Worm (Caenorhabditis elegans) whole organism, late embryonic: ENCODE measurements around the gene C16B8.3.

Experiments
- C08G9.2 ChIP-seq: sonication (generic microtip); optimal IDR thresholded peaks from 2 replicates; lab custom pipeline; 2016; ENCODE audit warnings: mild to moderate bottlenecking, missing genetic modification characterization, moderate library complexity, missing compliant biosample characterization
- K02D7.2 ChIP-seq: sonication (generic microtip); optimal IDR thresholded peaks from 2 replicates; lab custom pipeline; 2017; ENCODE audit warnings: mild to moderate bottlenecking, missing genetic modification characterization, missing compliant biosample characterization
- ceh-18 ChIP-seq: sonication (generic microtip); optimal IDR thresholded peaks from 2 replicates; lab custom pipeline; 2016; ENCODE audit warnings: missing genetic modification characterization, missing compliant biosample characterization
- ceh-2 ChIP-seq: sonication (generic microtip); optimal IDR thresholded peaks from 2 replicates; lab custom pipeline; 2016; ENCODE audit warnings: missing genotype, missing genetic modification characterization, missing compliant biosample characterization
- ceh-31 ChIP-seq: sonication (generic microtip); optimal IDR thresholded peaks from 2 replicates; lab custom pipeline; 2016; ENCODE audit warnings: missing genetic modification characterization, missing compliant biosample characterization
- ceh-48 ChIP-seq: sonication (generic microtip); optimal IDR thresholded peaks from 2 replicates; lab custom pipeline; 2016; ENCODE audit warnings: missing genetic modification characterization, inconsistent platforms, missing compliant biosample characterization
- ceh-9 ChIP-seq: sonication (generic microtip); optimal IDR thresholded peaks from 2 replicates; lab custom pipeline; 2016; ENCODE audit warnings: mild to moderate bottlenecking, missing genetic modification characterization, inconsistent platforms, missing compliant biosample characterization
- dmd-4 ChIP-seq: sonication (generic microtip); optimal IDR thresholded peaks from 2 replicates; lab custom pipeline; 2016; ENCODE audit warnings: borderline replicate concordance, missing genetic modification characterization, missing compliant biosample characterization
- elt-4 ChIP-seq: sonication (generic microtip); optimal IDR thresholded peaks from 2 replicates; lab custom pipeline; 2016; ENCODE audit warnings: missing genetic modification characterization, missing compliant biosample characterization
- fkh-6 ChIP-seq: sonication (generic microtip); optimal IDR thresholded peaks from 2 replicates; lab custom pipeline; 2016; ENCODE audit warnings: missing genetic modification characterization, missing compliant biosample characterization
- hlh-13 ChIP-seq: fragments of 200-800 bp; sonication (Bioruptor generic); optimal IDR thresholded peaks from 2 replicates; lab custom pipeline; 2018; ENCODE audit warnings: mild to moderate bottlenecking, missing genetic modification characterization, missing compliant biosample characterization
- hlh-15 ChIP-seq: sonication (generic microtip); optimal IDR thresholded peaks from 2 replicates; lab custom pipeline; 2016; ENCODE audit warnings: missing genetic modification characterization, missing compliant biosample characterization
- hlh-30 ChIP-seq: sonication (generic microtip); optimal IDR thresholded peaks from 2 replicates; lab custom pipeline; 2017; ENCODE audit warnings: antibody characterized with exemption, missing genetic modification characterization, missing compliant biosample characterization; ENCODE audit not compliant: insufficient read depth
- hlh-6 ChIP-seq: sonication (generic microtip); optimal IDR thresholded peaks from 2 replicates; lab custom pipeline; 2016; ENCODE audit warnings: missing genotype, missing genetic modification characterization, missing compliant biosample characterization
- hlh-8 ChIP-seq: sonication (generic microtip); optimal IDR thresholded peaks from 2 replicates; lab custom pipeline; 2016; ENCODE audit warnings: missing genotype, missing genetic modification characterization, missing compliant biosample characterization
- lin-11 ChIP-seq: fragments of 200-800 bp; sonication (Bioruptor generic); optimal IDR thresholded peaks from 2 replicates; lab custom pipeline; 2018; ENCODE audit warnings: mild to moderate bottlenecking, missing genetic modification characterization, missing compliant biosample characterization
- npax-4 ChIP-seq: sonication (generic microtip); optimal IDR thresholded peaks from 2 replicates; lab custom pipeline; 2016; ENCODE audit warnings: missing genetic modification characterization, missing compliant biosample characterization
- odd-2 ChIP-seq: sonication (generic microtip); optimal IDR thresholded peaks from 2 replicates; lab custom pipeline; 2017; ENCODE audit warnings: antibody characterized with exemption, mild to moderate bottlenecking, missing genetic modification characterization, missing compliant biosample characterization
- pag-3 ChIP-seq: sonication (generic microtip); optimal IDR thresholded peaks from 2 replicates; lab custom pipeline; 2016; ENCODE audit warnings: missing compliant biosample characterization, missing genetic modification characterization, borderline replicate concordance
- pat-9 ChIP-seq: fragments of 200-800 bp; sonication (Bioruptor generic); optimal IDR thresholded peaks from 2 replicates; lab custom pipeline; 2018; ENCODE audit warnings: mild to moderate bottlenecking, missing genetic modification characterization, moderate library complexity, missing compliant biosample characterization
- pha-4 ChIP-seq: fragments of 150-350 bp; optimal IDR thresholded peaks from 2 replicates; lab custom pipeline; 2018; ENCODE audit warnings: missing biosample characterization, missing genetic modification reagents, missing genetic modification characterization
- pqm-1 ChIP-seq: sonication (generic microtip); optimal IDR thresholded peaks from 2 replicates; lab custom pipeline; 2016; ENCODE audit warnings: missing genetic modification characterization, missing compliant biosample characterization
- ref-2 ChIP-seq: sonication (generic microtip); optimal IDR thresholded peaks from 2 replicates; lab custom pipeline; 2016; ENCODE audit warnings: missing genetic modification characterization, missing compliant biosample characterization
- sox-4 ChIP-seq: sonication (generic microtip); optimal IDR thresholded peaks from 2 replicates; lab custom pipeline; 2017; ENCODE audit warnings: mild to moderate bottlenecking, missing genetic modification characterization, inconsistent platforms, missing compliant biosample characterization
- syd-9 ChIP-seq: sonication (generic microtip); optimal IDR thresholded peaks from 2 replicates; lab custom pipeline; 2016; ENCODE audit warnings: mild to moderate bottlenecking, missing genetic modification characterization, moderate library complexity, missing compliant biosample characterization
- tbx-2 ChIP-seq: sonication (generic microtip); optimal IDR thresholded peaks from 2 replicates; lab custom pipeline; 2016; ENCODE audit warnings: missing genetic modification characterization, missing compliant biosample characterization
- ttx-3 ChIP-seq: sonication (generic microtip); optimal IDR thresholded peaks from 2 replicates; lab custom pipeline; 2016; ENCODE audit warnings: missing genetic modification reagents, missing genetic modification characterization, missing compliant biosample characterization
- unc-3 ChIP-seq, 2 experiments: fragments of 200-800 bp in 1 of 2; sonication (Bioruptor generic) in 1 of 2; sonication (generic microtip) in 1 of 2; conservative IDR thresholded peaks in 1 of 2; optimal IDR thresholded peaks in 1 of 2; 2 replicates each; pipeline versions ENCODE4 v1.3.6 to Lab custom; 2016 to 2022; ENCODE audit warnings: missing compliant biosample characterization in 2 of 2, missing genetic modification characterization in 2 of 2, missing genetic modification reagents in 1 of 2
- unc-42 ChIP-seq: sonication (generic microtip); optimal IDR thresholded peaks from 2 replicates; lab custom pipeline; 2016; ENCODE audit warnings: missing genotype, missing genetic modification characterization, missing compliant biosample characterization
- unc-55 ChIP-seq: sonication (generic microtip); optimal IDR thresholded peaks from 2 replicates; lab custom pipeline; 2017; ENCODE audit warnings: missing biosample characterization, missing genetic modification reagents, missing genetic modification characterization
- zip-5 ChIP-seq: sonication (generic microtip); optimal IDR thresholded peaks from 2 replicates; lab custom pipeline; 2016; ENCODE audit warnings: missing genetic modification characterization, missing compliant biosample characterization
- ztf-16 ChIP-seq: sonication (generic microtip); optimal IDR thresholded peaks from 2 replicates; lab custom pipeline; 2017; ENCODE audit warnings: missing genetic modification characterization, missing compliant biosample characterization

Gene C16B8.3

DNA sequence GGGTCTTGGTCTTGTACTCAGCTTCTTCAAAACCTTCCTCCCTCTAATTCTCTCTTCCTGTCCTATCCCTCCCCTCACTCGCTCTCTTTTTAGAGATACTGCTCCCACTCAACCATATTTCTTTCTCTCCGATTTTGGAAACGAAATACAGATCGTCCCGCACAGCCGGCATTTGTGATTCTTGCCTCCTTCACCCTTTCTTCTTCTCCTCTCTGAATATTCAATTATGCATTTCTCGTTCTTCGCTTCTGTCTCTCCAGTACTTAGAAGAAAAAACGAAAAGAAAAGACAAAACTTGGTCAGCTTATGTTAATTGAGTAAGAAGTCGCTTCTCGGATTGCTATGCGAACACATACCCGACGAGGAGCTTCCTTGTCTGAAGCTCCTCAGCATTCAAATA is 22.5 kb upstream of the C16B8.3 start (continued):
- TF ChIP-seq unc-55 (GFP tag; lab: Kevin White, UChicago) (no peak), zip-5 (tag; lab: Kevin White, UChicago) (no peak), pqm-1 (tag; lab: Kevin White, UChicago) (no peak), unc-42 (tag; lab: Kevin White, UChicago) (peak; percentile 75), hlh-6 (tag; lab: Kevin White, UChicago) (no peak), ceh-2 (tag; lab: Kevin White, UChicago) (no peak), K02D7.2 (tag; lab: Kevin White, UChicago) (no peak), ceh-31 (tag; lab: Kevin White, UChicago) (peak; percentile 25), ceh-9 (tag; lab: Kevin White, UChicago) (no peak), hlh-13 (GFP tag; lab: Kevin White, UChicago) (no peak), lin-11 (no peak)

DNA sequence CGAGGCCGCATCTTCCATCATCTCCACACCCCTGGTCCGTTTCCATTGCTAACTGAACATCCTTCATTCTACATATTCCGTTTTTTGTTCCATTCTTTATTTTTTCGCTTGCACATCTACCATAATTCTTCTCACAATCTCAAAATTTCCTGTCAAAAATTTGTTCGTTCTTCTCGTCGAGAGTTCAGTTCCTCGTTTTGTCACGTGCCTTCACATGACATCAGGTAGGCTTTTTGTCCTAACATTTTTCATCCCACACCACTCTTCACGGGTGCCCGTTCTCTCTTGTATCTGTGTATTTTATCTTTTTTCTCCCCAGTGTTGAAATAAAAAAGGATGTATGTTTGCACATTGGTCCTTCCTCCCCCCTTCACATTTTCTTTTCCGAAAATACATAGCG is 22.1 kb upstream of the C16B8.3 start:
- TF ChIP-seq hlh-30 (tag; lab: Kevin White, UChicago) (peak; percentile 53), odd-2 (no peak)
- TF ChIP-seq, all 69 proteins: peak for 1

DNA sequence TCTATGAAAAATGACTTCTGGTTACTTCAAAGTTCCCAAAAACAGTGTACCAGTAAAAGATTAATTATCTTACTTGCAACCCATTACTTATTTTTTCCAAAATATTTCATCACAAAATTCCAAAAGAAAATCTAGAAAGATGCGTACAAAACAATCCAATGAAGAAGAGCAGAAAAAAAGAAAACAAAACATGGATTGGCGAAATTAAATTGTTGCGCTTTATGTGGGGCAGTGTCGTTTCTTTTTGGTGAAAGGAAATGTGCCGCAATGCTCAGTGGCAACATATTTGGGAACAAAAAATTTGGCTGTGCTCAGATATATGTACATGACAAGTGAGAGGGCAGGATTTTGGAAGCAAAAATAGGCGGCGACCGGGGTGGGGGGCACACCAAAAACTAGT is 20.1 kb upstream of the C16B8.3 start:
- TF ChIP-seq ttx-3 (tag; lab: Kevin White, UChicago): no peak
- TF ChIP-seq ceh-31 (tag; lab: Kevin White, UChicago): peak; percentile 24
- TF ChIP-seq ztf-16 (tag; lab: Kevin White, UChicago): no peak
- TF ChIP-seq ceh-18 (tag; lab: Kevin White, UChicago): no peak
- no peak for TF ChIP-seq pat-9 (tag; lab: Kevin White, UChicago)
- TF ChIP-seq fkh-6 (tag; lab: Kevin White, UChicago): no peak
- peak; percentile 58 for TF ChIP-seq unc-42 (tag; lab: Kevin White, UChicago)
- no peak for TF ChIP-seq syd-9 (tag; lab: Kevin White, UChicago)
- TF ChIP-seq unc-3 (GFP tag; conservative IDR thresholded peaks at IDR 0.05; lab: Robert Waterston, UW): no peak
- TF ChIP-seq unc-3 (tag; optimal IDR thresholded peaks at IDR 0.05; lab: Kevin White, UChicago): no peak

DNA sequence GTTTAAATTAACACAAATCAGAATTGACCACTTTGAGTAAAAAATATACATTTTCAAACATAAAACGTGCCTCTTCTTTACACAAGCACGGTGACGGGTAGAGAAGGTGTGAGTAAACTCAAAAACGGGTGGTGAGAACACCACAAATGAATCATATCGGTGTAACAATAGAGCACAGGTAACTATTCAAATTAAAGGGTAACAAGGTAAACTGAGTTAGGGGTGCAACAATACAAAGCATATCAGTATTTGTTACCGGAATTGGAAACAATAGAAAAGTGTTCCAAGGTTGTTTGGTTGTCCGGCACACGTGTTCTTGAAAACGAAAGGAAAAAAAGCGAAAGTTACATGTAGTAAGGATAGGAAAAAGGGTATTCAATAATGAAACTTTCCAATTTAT is 13.9 kb upstream of the C16B8.3 start:
- no peak for TF ChIP-seq pat-9 (tag; lab: Kevin White, UChicago)
- TF ChIP-seq ttx-3 (tag; lab: Kevin White, UChicago): no peak

DNA sequence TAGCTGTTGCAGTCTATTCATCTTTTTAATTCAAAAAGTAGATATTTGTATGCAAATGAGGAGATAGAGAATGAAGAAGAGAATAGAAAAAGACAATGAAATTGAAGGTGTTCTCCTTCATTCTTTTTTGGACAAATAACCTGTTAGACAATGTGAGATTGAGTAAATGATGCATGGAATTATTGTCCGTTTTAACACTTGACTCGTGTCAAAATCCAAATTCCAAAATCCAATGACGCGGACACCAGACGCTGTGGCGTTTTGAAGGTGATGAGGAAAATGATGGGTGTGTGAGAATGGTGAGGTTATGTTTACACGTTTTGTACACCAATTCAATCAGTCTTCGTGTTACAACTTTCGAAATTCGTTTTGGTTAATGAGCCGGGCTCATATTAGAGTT is 10.7 kb upstream of the C16B8.3 start:
- TF ChIP-seq unc-42 (tag; lab: Kevin White, UChicago) (no peak), dmd-4 (tag; lab: Kevin White, UChicago) (no peak), elt-4 (no peak), ztf-16 (tag; lab: Kevin White, UChicago) (no peak), pha-4 (tag; lab: Kevin White, UChicago) (no peak), hlh-15 (tag; lab: Kevin White, UChicago) (no peak), pag-3 (tag; lab: Kevin White, UChicago) (no peak), C08G9.2 (tag; lab: Kevin White, UChicago) (no peak), ceh-48 (tag; lab: Kevin White, UChicago) (no peak), tbx-2 (tag; lab: Kevin White, UChicago) (no peak), ref-2 (tag; lab: Kevin White, UChicago) (no peak), ceh-31 (tag; lab: Kevin White, UChicago) (no peak), sox-4 (tag; lab: Kevin White, UChicago) (no peak), npax-4 (no peak), fkh-6 (tag; lab: Kevin White, UChicago) (no peak), hlh-8 (no peak), hlh-6 (tag; lab: Kevin White, UChicago) (no peak)
